Worm (Caenorhabditis elegans) whole organism, L4 larva: Measurements from ENCODE around the gene tric-1B.2.
"Not testable (repeated sequence)": the region's sequence is repeated elsewhere in the genome, so short reads cannot be mapped to it uniquely, and the experiment has no call there.

Source experiments
- D1046.2 ChIP-seq: fragments of 200-800 bp; sonication (Bioruptor generic); IDR thresholded peaks from 2 replicates; pipeline ENCODE4 v1.3.6; 2022; ENCODE audit warnings: missing genetic modification characterization, missing compliant biosample characterization
- F26F4.8 ChIP-seq: fragments of 200-800 bp; sonication (Bioruptor generic); conservative IDR thresholded peaks from 2 replicates; pipeline ENCODE4 v1.3.6; 2022; ENCODE audit warnings: missing genetic modification characterization, missing compliant biosample characterization
- F37D6.2 ChIP-seq: sonication (generic microtip); optimal IDR thresholded peaks from 2 replicates; lab custom pipeline; 2016; ENCODE audit warnings: mild to moderate bottlenecking, missing genetic modification characterization, missing compliant biosample characterization
- F49E8.2 ChIP-seq: sonication (generic microtip); optimal IDR thresholded peaks from 2 replicates; lab custom pipeline; 2016; ENCODE audit warnings: missing compliant biosample characterization, mild to moderate bottlenecking, missing genetic modification characterization, borderline replicate concordance
- R02D3.7 ChIP-seq: fragments of 150-350 bp; sonication (generic microtip); optimal IDR thresholded peaks from 3 replicates; lab custom pipeline; 2014; ENCODE audit warnings: missing biosample characterization, missing genetic modification characterization
- T20F7.1 ChIP-seq: fragments of 200-800 bp; sonication (Bioruptor generic); optimal IDR thresholded peaks from 2 replicates; lab custom pipeline; 2018; ENCODE audit warnings: mild to moderate bottlenecking, missing genetic modification characterization, missing compliant biosample characterization
- Y48G9A.11 ChIP-seq: fragments of 200-800 bp; sonication (Bioruptor generic); IDR thresholded peaks from 2 replicates; pipeline ENCODE4 v1.3.6; 2022; ENCODE audit warnings: missing genetic modification reagents, missing genetic modification characterization, missing compliant biosample characterization
- Y75B8A.6 ChIP-seq: fragments of 200-800 bp; sonication (Bioruptor generic); IDR thresholded peaks from 2 replicates; pipeline ENCODE4 v1.3.6; 2022; ENCODE audit warnings: missing genetic modification reagents, missing genetic modification characterization, missing compliant biosample characterization
- ZK546.5 ChIP-seq, 2 experiments: sonication (generic microtip); optimal IDR thresholded peaks; 2 replicates each; lab custom pipeline; 2017; ENCODE audit warnings: missing biosample characterization in 2 of 2, missing genetic modification characterization in 2 of 2
- aha-1 ChIP-seq: fragments of 150-350 bp; peaks from one replicate; lab custom pipeline; 2014; ENCODE audit warnings: missing biosample characterization, missing genetic modification characterization
- attf-4 ChIP-seq: sonication (generic microtip); optimal IDR thresholded peaks from 3 replicates; lab custom pipeline; 2017; ENCODE audit warnings: missing biosample characterization, missing genetic modification characterization
- ceh-82 ChIP-seq: sonication (generic microtip); optimal IDR thresholded peaks from 2 replicates; lab custom pipeline; 2017; ENCODE audit warnings: missing biosample characterization, missing genetic modification characterization
- ces-1 ChIP-seq: fragments of 150-350 bp; sonication (generic microtip); optimal IDR thresholded peaks from 4 replicates; lab custom pipeline; 2014; ENCODE audit warnings: missing biosample characterization, missing genetic modification reagents, missing genetic modification characterization
- cey-2 ChIP-seq: sonication (generic microtip); optimal IDR thresholded peaks from 3 replicates; lab custom pipeline; 2017; ENCODE audit warnings: missing genetic modification characterization, mild to moderate bottlenecking, missing compliant biosample characterization, antibody characterized with exemption, borderline replicate concordance; ENCODE audit not compliant: insufficient read depth
- dmd-6 ChIP-seq: fragments of 200-800 bp; sonication (Bioruptor generic); IDR thresholded peaks from 2 replicates; pipeline ENCODE4 v1.3.6; 2022; ENCODE audit warnings: missing genetic modification reagents, missing genetic modification characterization, missing compliant biosample characterization
- dpl-1 ChIP-seq: fragments of 150-350 bp; optimal IDR thresholded peaks from 2 replicates; lab custom pipeline; 2014; ENCODE audit warnings: missing biosample characterization, missing genetic modification reagents, missing genetic modification characterization
- dve-1 ChIP-seq: sonication (generic microtip); optimal IDR thresholded peaks from 2 replicates; lab custom pipeline; 2017; ENCODE audit warnings: antibody characterized with exemption, mild to moderate bottlenecking, missing genetic modification characterization, missing compliant biosample characterization; ENCODE audit not compliant: insufficient read depth
- egl-27 ChIP-seq: sonication (generic microtip); optimal IDR thresholded peaks from 3 replicates; lab custom pipeline; 2017; ENCODE audit warnings: missing biosample characterization, missing genetic modification reagents, missing genetic modification characterization
- egl-43 ChIP-seq: fragments of 200-800 bp; sonication (Bioruptor generic); IDR thresholded peaks from 2 replicates; pipeline ENCODE4 v1.3.6; 2022; ENCODE audit warnings: missing genetic modification reagents, missing genetic modification characterization, missing compliant biosample characterization
- fos-1 ChIP-seq: fragments of 150-350 bp; optimal IDR thresholded peaks from 2 replicates; lab custom pipeline; 2014; ENCODE audit warnings: missing biosample characterization, missing genetic modification characterization
- hif-1 ChIP-seq, 2 experiments: sonication (generic microtip); optimal IDR thresholded peaks; 2 replicates each; lab custom pipeline; 2016 to 2017; ENCODE audit warnings: missing compliant biosample characterization in 2 of 2, missing genetic modification characterization in 2 of 2, missing genetic modification reagents in 2 of 2, missing genotype in 2 of 2, mild to moderate bottlenecking in 1 of 2
- jun-1 ChIP-seq: fragments of 150-350 bp; optimal IDR thresholded peaks from 2 replicates; lab custom pipeline; 2014; ENCODE audit warnings: missing biosample characterization, missing genetic modification reagents, missing genetic modification characterization
- lim-7 ChIP-seq: fragments of 200-800 bp; sonication (Bioruptor generic); IDR thresholded peaks from 2 replicates; pipeline ENCODE4 v1.3.6; 2022; ENCODE audit warnings: missing genetic modification characterization, missing compliant biosample characterization
- lin-13 ChIP-seq: fragments of 150-350 bp; optimal IDR thresholded peaks from 2 replicates; lab custom pipeline; 2014; ENCODE audit warnings: missing biosample characterization, missing genetic modification reagents, missing genetic modification characterization
- lin-15B ChIP-seq: fragments of 150-350 bp; sonication (generic microtip); optimal IDR thresholded peaks from 3 replicates; lab custom pipeline; 2014; ENCODE audit warnings: missing biosample characterization, missing genetic modification characterization
- lin-29 ChIP-seq: fragments of 200-800 bp; sonication (Bioruptor generic); IDR thresholded peaks from 2 replicates; pipeline ENCODE4 v1.3.6; 2022; ENCODE audit warnings: missing genetic modification reagents, missing genetic modification characterization, missing compliant biosample characterization
- lin-38 ChIP-seq: fragments of 200-800 bp; sonication (Bioruptor generic); IDR thresholded peaks from 2 replicates; pipeline ENCODE4 v1.3.6; 2022; ENCODE audit warnings: missing genetic modification reagents, missing genetic modification characterization, missing compliant biosample characterization
- lir-3 ChIP-seq: sonication (generic microtip); optimal IDR thresholded peaks from 2 replicates; lab custom pipeline; 2016; ENCODE audit warnings: mild to moderate bottlenecking, missing genetic modification characterization, missing compliant biosample characterization
- lsy-2 ChIP-seq, 2 experiments: fragments of 150-350 bp in 1 of 2; sonication (generic microtip) in 1 of 2; optimal IDR thresholded peaks; 2 replicates each; lab custom pipeline; 2014 to 2017; ENCODE audit warnings: missing biosample characterization in 2 of 2, missing genetic modification characterization in 2 of 2
- madf-5 ChIP-seq, 2 experiments: fragments of 200-800 bp; sonication (Bioruptor generic); IDR thresholded peaks; 2 replicates each; pipeline ENCODE4 v1.3.6; 2022; ENCODE audit warnings: missing compliant biosample characterization in 2 of 2, missing genetic modification characterization in 2 of 2
- madf-9 ChIP-seq: fragments of 200-800 bp; sonication (Bioruptor generic); conservative IDR thresholded peaks from 2 replicates; pipeline ENCODE4 v1.3.6; 2022; ENCODE audit warnings: missing genetic modification reagents, missing genetic modification characterization, missing compliant biosample characterization
- mxl-2 ChIP-seq: fragments of 200-800 bp; sonication (Bioruptor generic); conservative IDR thresholded peaks from 2 replicates; pipeline ENCODE4 v1.3.6; 2022; ENCODE audit warnings: missing genetic modification reagents, missing genetic modification characterization, missing compliant biosample characterization
- mxl-3 ChIP-seq: fragments of 200-800 bp; sonication (Bioruptor generic); optimal IDR thresholded peaks from 2 replicates; lab custom pipeline; 2018; ENCODE audit warnings: mild to moderate bottlenecking, missing genetic modification characterization, missing compliant biosample characterization
- nhr-10 ChIP-seq: fragments of 150-350 bp; optimal IDR thresholded peaks from 2 replicates; lab custom pipeline; 2014; ENCODE audit warnings: missing biosample characterization, missing genetic modification characterization
- nhr-77 ChIP-seq: fragments of 150-350 bp; optimal IDR thresholded peaks from 2 replicates; lab custom pipeline; 2014; ENCODE audit warnings: missing biosample characterization, missing genetic modification characterization
- pha-4 ChIP-seq, 2 experiments: fragments of 150-350 bp in 1 of 2; fragments of 200-800 bp in 1 of 2; sonication (Bioruptor generic) in 1 of 2; IDR thresholded peaks in 1 of 2; optimal IDR thresholded peaks in 1 of 2; 2 replicates each; pipeline versions ENCODE4 v1.3.6 to Lab custom; 2014 to 2022; ENCODE audit warnings: missing genetic modification characterization in 2 of 2, missing genetic modification reagents in 2 of 2, missing biosample characterization in 1 of 2, missing compliant biosample characterization in 1 of 2
- pqm-1 ChIP-seq: sonication (generic microtip); optimal IDR thresholded peaks from 2 replicates; lab custom pipeline; 2017; ENCODE audit warnings: missing biosample characterization, missing genetic modification characterization
- rbr-2 ChIP-seq: sonication (generic microtip); optimal IDR thresholded peaks from 2 replicates; lab custom pipeline; 2016; ENCODE audit warnings: missing genotype, missing genetic modification characterization, missing compliant biosample characterization
- sdz-12 ChIP-seq: fragments of 200-800 bp; sonication (Bioruptor generic); optimal IDR thresholded peaks from 2 replicates; lab custom pipeline; 2018; ENCODE audit warnings: mild to moderate bottlenecking, missing genetic modification characterization, missing compliant biosample characterization
- tag-97 ChIP-seq: fragments of 200-800 bp; sonication (Bioruptor generic); IDR thresholded peaks from 2 replicates; pipeline ENCODE4 v1.3.6; 2022; ENCODE audit warnings: missing genetic modification characterization, missing compliant biosample characterization
- tra-1 ChIP-seq: fragments of 200-800 bp; sonication (Bioruptor generic); IDR thresholded peaks from 2 replicates; pipeline ENCODE4 v1.3.6; 2022; ENCODE audit warnings: missing genetic modification reagents, missing genetic modification characterization, missing compliant biosample characterization
- unc-39 ChIP-seq: sonication (generic microtip); optimal IDR thresholded peaks from 2 replicates; lab custom pipeline; 2017; ENCODE audit warnings: missing biosample characterization, missing genetic modification characterization
- unc-62 ChIP-seq, 3 experiments: fragments of 150-350 bp in 1 of 3; sonication (generic microtip); optimal IDR thresholded peaks in 2 of 3; peaks in 1 of 3; 1 replicate in 1 of 3; 2 replicates in 2 of 3; lab custom pipeline; 2014 to 2017; ENCODE audit warnings: missing biosample characterization in 3 of 3, missing genetic modification characterization in 3 of 3, missing genetic modification reagents in 3 of 3, missing genotype in 1 of 3
- ztf-7 ChIP-seq: fragments of 150-350 bp; optimal IDR thresholded peaks from 2 replicates; lab custom pipeline; 2014; ENCODE audit warnings: missing biosample characterization, missing genetic modification characterization

The tric-1B.2 gene

ce11 chrII:12279259-12279658 lies at the start of gene tric-1B.2, which contains the start of gene Y57A10A.29:
TSS of gene tric-1B.2 (minus strand) at chrII:12279387.
TSS of gene Y57A10A.29 (plus strand) at chrII:12279561.
- TF ChIP-seq R02D3.7 (no peak), T20F7.1 (peak; percentile 93), lim-7 (GFP tag; lab: Robert Waterston, UW) (no peak), dve-1 (tag; lab: Kevin White, UChicago) (no peak), fos-1 (tag; lab: Kevin White, UChicago) (no peak), lin-29 (no peak), nhr-10 (no peak), Y48G9A.11 (GFP tag; lab: Robert Waterston, UW) (peak; percentile 77), tag-97 (GFP tag; lab: Robert Waterston, UW) (no peak), madf-5 (GFP tag; IDR thresholded peaks at IDR 0.05; lab: Robert Waterston, UW) (no peak), pqm-1 (no peak), egl-27 (tag; lab: Kevin White, UChicago) (no peak), ztf-7 (tag; lab: Kevin White, UChicago) (no peak)

- TF ChIP-seq aha-1 (peak; percentile 51), sdz-12 (GFP tag; lab: Kevin White, UChicago) (no peak), cey-2 (no peak)
Measured at ce11 chrII:12324159-12324558, 45.0 kb upstream of the tric-1B.2 start, which contains the start of gene sre-56. TSS of gene sre-56 (plus strand) at chrII:12324459.

ce11 chrII:12323305-12323704 lies 44.1 kb upstream of the tric-1B.2 start, which contains the start of gene sre-53:
TSS of gene sre-53 (minus strand) at chrII:12323405.
- TF ChIP-seq ZK546.5 (tag; optimal IDR thresholded peaks at IDR 0.05; lab: Kevin White, UChicago) = no peak
- no peak for TF ChIP-seq egl-43 (GFP tag; lab: Robert Waterston, UW)
- TF ChIP-seq aha-1 = no peak
- no peak for TF ChIP-seq lin-38
- no peak for TF ChIP-seq D1046.2 (GFP tag; lab: Robert Waterston, UW)
- TF ChIP-seq unc-39 (tag; lab: Kevin White, UChicago) = no peak
- TF ChIP-seq lsy-2 (tag; optimal IDR thresholded peaks at IDR 0.05; lab: Kevin White, UChicago) = no peak
- no peak for TF ChIP-seq F37D6.2 (tag; lab: Kevin White, UChicago)
- no peak for TF ChIP-seq F49E8.2 (tag; lab: Kevin White, UChicago)
- TF ChIP-seq nhr-77 (tag; lab: Kevin White, UChicago) = no peak
- no peak for TF ChIP-seq pha-4 (GFP tag; IDR thresholded peaks at IDR 0.05; lab: Robert Waterston, UW)
- TF ChIP-seq pha-4 (tag; optimal IDR thresholded peaks at IDR 0.05; lab: Kevin White, UChicago) = no peak
- no peak for TF ChIP-seq Y75B8A.6 (GFP tag; lab: Robert Waterston, UW)
- no peak for TF ChIP-seq tra-1
- TF ChIP-seq madf-5 (GFP tag; IDR thresholded peaks at IDR 0.05; lab: Robert Waterston, UW) = no peak

ce11 chrII:12318541-12318940 lies 39.4 kb upstream of the tric-1B.2 start, which contains the start of gene sre-49:
TSS of gene sre-49 (plus strand) at chrII:12318841.
- not testable (repeated sequence) for TF ChIP-seq madf-5 (GFP tag; IDR thresholded peaks at IDR 0.05; lab: Robert Waterston, UW); madf-9 (GFP tag; lab: Robert Waterston, UW); lir-3 (tag; lab: Kevin White, UChicago)

ce11 chrII:12311560-12311959 lies 32.4 kb upstream of the tric-1B.2 start, which contains the start of gene sre-51:
TSS of gene sre-51 (plus strand) at chrII:12311860.
- TF ChIP-seq lim-7 (GFP tag; lab: Robert Waterston, UW) (no peak), unc-62 (GFP tag; optimal IDR thresholded peaks at IDR 0.05 in 1 of 2; lab: Kevin White, UChicago) (no peak), unc-62 (tag; optimal IDR thresholded peaks at IDR 0.05; lab: Kevin White, UChicago) (no peak), lin-13 (GFP tag; lab: Kevin White, UChicago) (no peak), attf-4 (tag; lab: Kevin White, UChicago) (no peak), jun-1 (no peak), ceh-82 (no peak), T20F7.1 (no peak), ces-1 (GFP tag; lab: Kevin White, UChicago) (no peak), aha-1 (no peak), lin-15B (tag; lab: Kevin White, UChicago) (no peak), hif-1 (tag; optimal IDR thresholded peaks at IDR 0.05; lab: Kevin White, UChicago) (no peak), dpl-1 (no peak), mxl-3 (GFP tag; lab: Kevin White, UChicago) (no peak), dmd-6 (GFP tag; lab: Robert Waterston, UW) (no peak), F26F4.8 (GFP tag; lab: Robert Waterston, UW) (no peak), mxl-2 (GFP tag; lab: Robert Waterston, UW) (no peak), rbr-2 (tag; lab: Kevin White, UChicago) (no peak)
